Comparison of ENCODE assay signal across 2 fruit fly cellular contexts in the genomic region with DNA sequence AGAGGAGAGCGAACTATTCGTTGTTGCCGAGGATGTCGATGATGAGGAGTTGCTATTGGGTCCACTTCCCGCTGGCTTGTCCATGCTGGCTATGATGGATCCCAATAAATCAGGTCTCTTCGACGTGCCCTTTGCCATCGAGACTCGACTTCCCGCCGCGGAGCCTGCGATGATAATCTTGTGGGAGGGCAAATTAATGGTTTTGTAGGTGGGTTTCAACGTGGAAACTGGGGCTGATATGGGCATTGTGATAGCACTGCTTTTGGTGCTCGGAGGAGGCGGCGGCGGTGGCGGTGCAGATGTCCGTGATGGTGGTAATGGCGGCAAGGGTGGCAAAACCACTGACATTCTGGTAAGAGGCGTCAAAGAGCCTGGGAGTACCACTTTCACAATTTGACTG.
TF ChIP-seq lines count a peak whose summit lies in the region.

No protein-coding gene starts in this region.

- TF ChIP-seq CTCF in whole organism, embryonic (GFP tag; optimal IDR thresholded peaks at IDR 0.05; lab: Kevin White, UChicago): no peak

TF ChIP-seq in whole organism, embryonic, 481 proteins besides CTCF, POLR2A, EP300 and RAD21:
- no peak for TF ChIP-seq vvl (GFP tag; IDR thresholded peaks at IDR 0.05; lab: Robert Waterston, UW)
- peak; percentile 55 for TF ChIP-seq Ets65A (GFP tag; lab: Kevin White, UChicago)

TF ChIP-seq in whole organism, prepupa, 60 proteins besides CTCF, POLR2A, EP300 and RAD21:
- TF ChIP-seq CG6854 (GFP tag; optimal IDR thresholded peaks at IDR 0.05; lab: Kevin White, UChicago) (no peak), Hr4 (GFP tag; optimal IDR thresholded peaks at IDR 0.05; lab: Kevin White, UChicago) (no peak), topi (GFP tag; optimal IDR thresholded peaks at IDR 0.05; lab: Kevin White, UChicago) (no peak), CG8319 (GFP tag; optimal IDR thresholded peaks at IDR 0.05; lab: Kevin White, UChicago) (no peak), Blimp-1 (GFP tag; optimal IDR thresholded peaks at IDR 0.05; lab: Kevin White, UChicago) (no peak), svp (GFP tag; lab: Kevin White, UChicago) (peak; percentile 61)
